Fruit fly (Drosophila melanogaster) Kc167 (cell line): ENCODE data around the gene Osi12.

Experiments used
- Myc ChIP-seq: fragments of >200 bp; optimal IDR thresholded peaks from 2 replicates; lab custom pipeline; 2017; ENCODE audit warnings: missing external identifiers
- Sin3A ChIP-seq: fragments of >200 bp; optimal IDR thresholded peaks from 2 replicates; lab custom pipeline; 2018; ENCODE audit warnings: missing external identifiers
- insv ChIP-seq: fragments of >200 bp; optimal IDR thresholded peaks from 3 replicates; lab custom pipeline; 2018; ENCODE audit warnings: missing external identifiers
- psq ChIP-seq: fragments of >200 bp; optimal IDR thresholded peaks from 2 replicates; lab custom pipeline; 2017; ENCODE audit warnings: missing external identifiers

dm6 chr3R:6259837-6260236, 18.5 kb upstream of the Osi12 start, which contains the start of gene Osi9:
- TF ChIP-seq psq (no peak), insv (no peak), Sin3A (no peak), Myc (lab: Kevin White, UChicago) (no peak)
